Worm (Caenorhabditis elegans) whole organism, late embryonic: ENCODE data around the gene T02B11.8.

Experiments
- C08G9.2 ChIP-seq: sonication (generic microtip); optimal IDR thresholded peaks from 2 replicates; lab custom pipeline; 2016; ENCODE audit warnings: mild to moderate bottlenecking, missing genetic modification characterization, moderate library complexity, missing compliant biosample characterization
- C38D4.7 ChIP-seq: fragments of 200-800 bp; sonication (Bioruptor generic); optimal IDR thresholded peaks from 2 replicates; lab custom pipeline; 2018; ENCODE audit warnings: mild to moderate bottlenecking, missing genetic modification characterization, moderate library complexity, missing compliant biosample characterization
- F13H6.1 ChIP-seq: sonication (generic microtip); optimal IDR thresholded peaks from 2 replicates; lab custom pipeline; 2016; ENCODE audit warnings: missing genetic modification characterization, missing compliant biosample characterization
- K02D7.2 ChIP-seq: sonication (generic microtip); optimal IDR thresholded peaks from 2 replicates; lab custom pipeline; 2017; ENCODE audit warnings: mild to moderate bottlenecking, missing genetic modification characterization, missing compliant biosample characterization
- K09A11.1 ChIP-seq: sonication (generic microtip); optimal IDR thresholded peaks from 2 replicates; lab custom pipeline; 2017; ENCODE audit warnings: antibody characterized with exemption, mild to moderate bottlenecking, missing genetic modification characterization, missing compliant biosample characterization; ENCODE audit not compliant: insufficient read depth
- T23F11.4 ChIP-seq: fragments of 200-800 bp; sonication (Bioruptor generic); optimal IDR thresholded peaks from 2 replicates; lab custom pipeline; 2018; ENCODE audit warnings: mild to moderate bottlenecking, missing genetic modification characterization, missing compliant biosample characterization
- ahr-1 ChIP-seq: sonication (generic microtip); optimal IDR thresholded peaks from 2 replicates; lab custom pipeline; 2016; ENCODE audit warnings: missing genetic modification characterization, missing compliant biosample characterization
- ceh-14 ChIP-seq: sonication (generic microtip); optimal IDR thresholded peaks from 2 replicates; lab custom pipeline; 2016; ENCODE audit warnings: missing genotype, missing genetic modification characterization, missing compliant biosample characterization
- ceh-18 ChIP-seq: sonication (generic microtip); optimal IDR thresholded peaks from 2 replicates; lab custom pipeline; 2016; ENCODE audit warnings: missing genetic modification characterization, missing compliant biosample characterization
- ceh-2 ChIP-seq: sonication (generic microtip); optimal IDR thresholded peaks from 2 replicates; lab custom pipeline; 2016; ENCODE audit warnings: missing genotype, missing genetic modification characterization, missing compliant biosample characterization
- ceh-48 ChIP-seq: sonication (generic microtip); optimal IDR thresholded peaks from 2 replicates; lab custom pipeline; 2016; ENCODE audit warnings: missing genetic modification characterization, inconsistent platforms, missing compliant biosample characterization
- ceh-6 ChIP-seq: fragments of 200-800 bp; sonication (Bioruptor generic); optimal IDR thresholded peaks from 2 replicates; lab custom pipeline; 2018; ENCODE audit warnings: mild to moderate bottlenecking, missing genetic modification characterization, missing compliant biosample characterization
- ceh-9 ChIP-seq: sonication (generic microtip); optimal IDR thresholded peaks from 2 replicates; lab custom pipeline; 2016; ENCODE audit warnings: mild to moderate bottlenecking, missing genetic modification characterization, inconsistent platforms, missing compliant biosample characterization
- che-1 ChIP-seq: sonication (generic microtip); optimal IDR thresholded peaks from 2 replicates; lab custom pipeline; 2016; ENCODE audit warnings: mild to moderate bottlenecking, missing genetic modification characterization, missing compliant biosample characterization
- dmd-4 ChIP-seq: sonication (generic microtip); optimal IDR thresholded peaks from 2 replicates; lab custom pipeline; 2016; ENCODE audit warnings: borderline replicate concordance, missing genetic modification characterization, missing compliant biosample characterization
- dve-1 ChIP-seq: sonication (generic microtip); optimal IDR thresholded peaks from 2 replicates; lab custom pipeline; 2017; ENCODE audit warnings: antibody characterized with exemption, mild to moderate bottlenecking, missing genetic modification characterization, missing compliant biosample characterization
- ets-4 ChIP-seq: sonication (generic microtip); optimal IDR thresholded peaks from 2 replicates; lab custom pipeline; 2016; ENCODE audit warnings: missing genetic modification characterization, missing compliant biosample characterization
- eyg-1 ChIP-seq: sonication (generic microtip); optimal IDR thresholded peaks from 2 replicates; lab custom pipeline; 2016; ENCODE audit warnings: missing genotype, missing genetic modification characterization, missing compliant biosample characterization
- fax-1 ChIP-seq: sonication (generic microtip); optimal IDR thresholded peaks from 2 replicates; lab custom pipeline; 2016; ENCODE audit warnings: missing genotype, missing genetic modification characterization, missing compliant biosample characterization
- fkh-10 ChIP-seq: fragments of 150-350 bp; optimal IDR thresholded peaks from 2 replicates; lab custom pipeline; 2014; ENCODE audit warnings: missing biosample characterization, missing genetic modification reagents, missing genetic modification characterization
- fkh-6 ChIP-seq: sonication (generic microtip); optimal IDR thresholded peaks from 2 replicates; lab custom pipeline; 2016; ENCODE audit warnings: missing genetic modification characterization, missing compliant biosample characterization
- hlh-13 ChIP-seq: fragments of 200-800 bp; sonication (Bioruptor generic); optimal IDR thresholded peaks from 2 replicates; lab custom pipeline; 2018; ENCODE audit warnings: mild to moderate bottlenecking, missing genetic modification characterization, missing compliant biosample characterization
- hlh-6 ChIP-seq: sonication (generic microtip); optimal IDR thresholded peaks from 2 replicates; lab custom pipeline; 2016; ENCODE audit warnings: missing genotype, missing genetic modification characterization, missing compliant biosample characterization
- madf-2 ChIP-seq: sonication (generic microtip); optimal IDR thresholded peaks from 2 replicates; lab custom pipeline; 2017; ENCODE audit warnings: missing genetic modification characterization, missing compliant biosample characterization
- mec-3 ChIP-seq: sonication (generic microtip); optimal IDR thresholded peaks from 2 replicates; lab custom pipeline; 2016; ENCODE audit warnings: borderline replicate concordance, missing genetic modification characterization, missing compliant biosample characterization
- nfya-1 ChIP-seq: sonication (generic microtip); optimal IDR thresholded peaks from 2 replicates; lab custom pipeline; 2017; ENCODE audit warnings: missing genetic modification characterization, mild to moderate bottlenecking, missing compliant biosample characterization, antibody characterized with exemption, moderate library complexity
- nhr-232 ChIP-seq: sonication (generic microtip); optimal IDR thresholded peaks from 2 replicates; lab custom pipeline; 2016; ENCODE audit warnings: missing genetic modification characterization, missing compliant biosample characterization
- npax-4 ChIP-seq: sonication (generic microtip); optimal IDR thresholded peaks from 2 replicates; lab custom pipeline; 2016; ENCODE audit warnings: missing genetic modification characterization, missing compliant biosample characterization
- odd-2 ChIP-seq: sonication (generic microtip); optimal IDR thresholded peaks from 2 replicates; lab custom pipeline; 2017; ENCODE audit warnings: antibody characterized with exemption, mild to moderate bottlenecking, missing genetic modification characterization, missing compliant biosample characterization
- pat-9 ChIP-seq: fragments of 200-800 bp; sonication (Bioruptor generic); optimal IDR thresholded peaks from 2 replicates; lab custom pipeline; 2018; ENCODE audit warnings: mild to moderate bottlenecking, missing genetic modification characterization, moderate library complexity, missing compliant biosample characterization
- pax-1 ChIP-seq: fragments of 150-350 bp; optimal IDR thresholded peaks from 2 replicates; lab custom pipeline; 2014; ENCODE audit warnings: missing biosample characterization, missing genetic modification characterization
- pha-2 ChIP-seq: sonication (generic microtip); optimal IDR thresholded peaks from 2 replicates; lab custom pipeline; 2017; ENCODE audit warnings: mild to moderate bottlenecking, missing genetic modification characterization, missing compliant biosample characterization
- rnt-1 ChIP-seq: sonication (generic microtip); optimal IDR thresholded peaks from 2 replicates; lab custom pipeline; 2016; ENCODE audit warnings: missing genetic modification characterization, missing compliant biosample characterization
- sdc-2 ChIP-seq: sonication (generic microtip); optimal IDR thresholded peaks from 2 replicates; lab custom pipeline; 2016; ENCODE audit warnings: missing genotype, missing genetic modification characterization, missing compliant biosample characterization
- sox-2 ChIP-seq: fragments of 200-800 bp; sonication (Bioruptor generic); IDR thresholded peaks from 2 replicates; pipeline ENCODE4 v1.3.6; 2022; ENCODE audit warnings: missing genetic modification reagents, missing genetic modification characterization, missing compliant biosample characterization
- sox-4 ChIP-seq: sonication (generic microtip); optimal IDR thresholded peaks from 2 replicates; lab custom pipeline; 2017; ENCODE audit warnings: mild to moderate bottlenecking, missing genetic modification characterization, inconsistent platforms, missing compliant biosample characterization
- syd-9 ChIP-seq: sonication (generic microtip); optimal IDR thresholded peaks from 2 replicates; lab custom pipeline; 2016; ENCODE audit warnings: mild to moderate bottlenecking, missing genetic modification characterization, moderate library complexity, missing compliant biosample characterization
- tbx-7 ChIP-seq: sonication (generic microtip); optimal IDR thresholded peaks from 2 replicates; lab custom pipeline; 2016; ENCODE audit warnings: missing genotype, missing genetic modification characterization, missing compliant biosample characterization
- ttx-3 ChIP-seq: sonication (generic microtip); optimal IDR thresholded peaks from 2 replicates; lab custom pipeline; 2016; ENCODE audit warnings: missing genetic modification reagents, missing genetic modification characterization, missing compliant biosample characterization
- unc-3 ChIP-seq, 2 experiments: fragments of 200-800 bp in 1 of 2; sonication (Bioruptor generic) in 1 of 2; sonication (generic microtip) in 1 of 2; conservative IDR thresholded peaks in 1 of 2; optimal IDR thresholded peaks in 1 of 2; 2 replicates each; pipeline versions ENCODE4 v1.3.6 to Lab custom; 2016 to 2022; ENCODE audit warnings: missing compliant biosample characterization in 2 of 2, missing genetic modification characterization in 2 of 2, missing genetic modification reagents in 1 of 2
- ztf-16 ChIP-seq: sonication (generic microtip); optimal IDR thresholded peaks from 2 replicates; lab custom pipeline; 2017; ENCODE audit warnings: missing genetic modification characterization, missing compliant biosample characterization

T02B11.8 gene

DNA sequence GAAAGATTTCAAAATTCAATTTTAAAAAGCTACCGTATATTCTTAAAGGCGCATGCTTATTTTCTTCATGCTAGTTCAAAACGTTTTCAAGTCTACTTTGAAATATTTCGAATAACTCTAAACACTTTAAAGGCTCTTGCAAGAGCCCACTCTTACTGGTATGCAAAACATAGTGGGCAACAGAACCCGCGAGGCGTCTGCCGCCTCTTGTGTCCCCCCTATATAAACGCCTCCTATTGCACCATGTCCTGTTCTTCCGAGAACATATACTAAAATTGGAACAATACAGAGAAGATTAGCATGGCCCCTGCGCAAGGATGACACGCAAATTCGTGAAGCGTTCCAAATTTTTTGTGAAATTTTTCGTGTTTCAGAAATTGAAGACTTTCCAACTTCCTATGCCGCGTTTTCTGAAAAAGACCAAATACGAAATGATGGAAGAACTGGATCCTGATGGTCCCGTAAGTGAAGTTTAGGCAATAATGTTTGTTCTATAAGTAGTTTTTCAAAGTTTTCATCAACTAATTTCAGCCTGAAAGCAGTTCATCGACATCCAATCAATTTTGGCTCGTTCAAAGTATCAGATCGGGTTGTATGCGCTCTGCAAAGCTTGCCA, 19.5 kb downstream of the T02B11.8 start:
- TF ChIP-seq C38D4.7 (no peak), sox-2 (0 out of 2 replicates have a peak, but pooled peaks have one; percentile 36)

ce11 chrV:856549-856948, 21.9 kb downstream of the T02B11.8 start, which contains the start of gene K09C6.2:
Gene K09C6.2 (plus strand): TSS chrV:856849.
- TF ChIP-seq C08G9.2 (tag; lab: Kevin White, UChicago): no peak
- TF ChIP-seq dve-1: no peak
- no peak for TF ChIP-seq nfya-1 (tag; lab: Kevin White, UChicago)
- TF ChIP-seq dmd-4 (tag; lab: Kevin White, UChicago): no peak
- no peak for TF ChIP-seq hlh-6 (tag; lab: Kevin White, UChicago)
- no peak for TF ChIP-seq nhr-232 (tag; lab: Kevin White, UChicago)
- no peak for TF ChIP-seq F13H6.1
- TF ChIP-seq ets-4 (tag; lab: Kevin White, UChicago): no peak
- TF ChIP-seq hlh-13 (GFP tag; lab: Kevin White, UChicago): no peak
- no peak for TF ChIP-seq npax-4
- TF ChIP-seq pax-1 (tag; lab: Kevin White, UChicago): no peak
- no peak for TF ChIP-seq ztf-16
- no peak for TF ChIP-seq rnt-1 (tag; lab: Kevin White, UChicago)
- TF ChIP-seq pha-2: no peak
- TF ChIP-seq sdc-2 (tag; lab: Kevin White, UChicago): no peak
- TF ChIP-seq ceh-48 (tag; lab: Kevin White, UChicago): no peak
- no peak for TF ChIP-seq ttx-3

DNA sequence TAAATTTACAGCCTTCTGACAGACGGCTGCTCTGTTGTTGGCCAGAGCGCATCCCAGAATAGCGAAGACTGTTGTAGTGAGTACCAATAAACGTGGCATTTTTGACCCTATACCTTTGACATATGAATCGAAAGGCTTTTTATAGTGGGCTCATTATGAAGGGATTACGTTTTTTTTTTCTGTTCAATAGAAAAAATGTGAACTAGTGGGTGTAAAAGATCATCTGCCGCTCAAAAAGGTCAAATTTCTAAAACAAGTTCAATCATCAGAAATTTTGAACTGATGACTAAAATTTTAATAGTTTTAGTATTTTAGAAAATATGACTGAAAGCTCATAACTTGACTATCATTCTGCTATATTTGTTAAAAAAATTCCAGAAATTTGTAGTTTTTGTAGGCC, 23.5 kb downstream of the T02B11.8 start, which contains the start of gene K09C6.9:
Gene K09C6.9 (minus strand): TSS at position 101 of the 400 bp plus-strand sequence.
- TF ChIP-seq ets-4 (tag; lab: Kevin White, UChicago) (no peak), nfya-1 (tag; lab: Kevin White, UChicago) (no peak), tbx-7 (tag; lab: Kevin White, UChicago) (no peak), unc-3 (GFP tag; conservative IDR thresholded peaks at IDR 0.05; lab: Robert Waterston, UW) (no peak), unc-3 (tag; optimal IDR thresholded peaks at IDR 0.05; lab: Kevin White, UChicago) (no peak), npax-4 (no peak), hlh-6 (tag; lab: Kevin White, UChicago) (no peak)

DNA sequence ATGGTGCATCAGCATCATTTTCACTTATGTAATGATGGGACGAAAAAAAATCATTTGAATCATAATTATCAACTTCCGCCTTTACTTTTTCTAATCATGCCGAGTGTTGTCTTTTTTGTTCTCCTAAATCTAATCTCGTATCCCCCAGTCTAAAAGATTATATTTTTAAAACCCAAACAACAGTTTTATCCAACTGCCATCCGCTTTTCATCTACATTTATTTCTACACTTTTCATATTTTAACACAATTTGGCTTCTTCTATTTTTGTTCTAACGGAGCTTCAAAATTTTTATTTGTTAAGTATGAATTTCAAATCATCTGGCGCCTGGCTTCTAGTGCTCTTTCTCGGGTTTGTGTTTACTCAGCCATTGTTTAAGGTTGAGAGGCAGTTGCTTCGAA, 26.3 kb downstream of the T02B11.8 start, which contains the start of gene K09C6.3:
Gene K09C6.3 (plus strand): TSS at position 301 of the 400 bp plus-strand sequence.
- TF ChIP-seq ceh-18 (tag; lab: Kevin White, UChicago) (no peak), ceh-14 (tag; lab: Kevin White, UChicago) (no peak), ceh-6 (GFP tag; lab: Kevin White, UChicago) (no peak), dmd-4 (tag; lab: Kevin White, UChicago) (no peak), fkh-10 (GFP tag; lab: Kevin White, UChicago) (no peak), pat-9 (no peak), dve-1 (no peak), eyg-1 (tag; lab: Kevin White, UChicago) (no peak), pax-1 (tag; lab: Kevin White, UChicago) (no peak), hlh-13 (GFP tag; lab: Kevin White, UChicago) (no peak), fkh-6 (tag; lab: Kevin White, UChicago) (no peak), fax-1 (tag; lab: Kevin White, UChicago) (no peak), ceh-9 (no peak), ceh-2 (no peak), unc-3 (GFP tag; conservative IDR thresholded peaks at IDR 0.05; lab: Robert Waterston, UW) (no peak), unc-3 (tag; optimal IDR thresholded peaks at IDR 0.05; lab: Kevin White, UChicago) (no peak)

DNA sequence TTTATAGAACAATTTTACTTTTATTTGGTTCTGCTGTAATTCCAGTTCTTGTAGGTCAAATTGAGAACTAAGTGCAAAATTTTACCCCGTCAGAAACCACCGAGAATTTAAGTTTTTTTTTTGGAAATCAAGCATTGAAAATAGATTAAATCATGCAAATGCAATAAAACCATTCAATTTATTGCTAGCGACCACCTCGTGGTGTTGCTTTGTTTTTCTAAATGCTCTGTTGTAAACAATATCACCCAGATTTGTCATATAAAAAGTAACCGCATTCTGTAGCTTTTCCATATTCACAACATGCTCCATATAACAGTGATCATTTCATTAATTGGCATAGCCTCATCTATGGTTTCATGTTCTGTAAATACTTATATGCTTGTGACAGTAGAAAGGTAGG, 29.0 kb downstream of the T02B11.8 start, which contains the start of gene srbc-12:
Gene srbc-12 (plus strand): TSS at position 301 of the 400 bp plus-strand sequence.
- TF ChIP-seq C08G9.2 (tag; lab: Kevin White, UChicago) (no peak), ahr-1 (tag; lab: Kevin White, UChicago) (no peak), odd-2 (no peak), ets-4 (tag; lab: Kevin White, UChicago) (no peak), fkh-10 (GFP tag; lab: Kevin White, UChicago) (no peak), unc-3 (GFP tag; conservative IDR thresholded peaks at IDR 0.05; lab: Robert Waterston, UW) (no peak), unc-3 (tag; optimal IDR thresholded peaks at IDR 0.05; lab: Kevin White, UChicago) (no peak), K02D7.2 (tag; lab: Kevin White, UChicago) (no peak), sox-4 (tag; lab: Kevin White, UChicago) (no peak), T23F11.4 (GFP tag; lab: Kevin White, UChicago) (no peak), dmd-4 (tag; lab: Kevin White, UChicago) (no peak), che-1 (tag; lab: Kevin White, UChicago) (no peak), mec-3 (tag; lab: Kevin White, UChicago) (no peak), syd-9 (tag; lab: Kevin White, UChicago) (no peak), K09A11.1 (tag; lab: Kevin White, UChicago) (no peak), ceh-9 (no peak), fax-1 (tag; lab: Kevin White, UChicago) (no peak), pax-1 (tag; lab: Kevin White, UChicago) (no peak), madf-2 (tag; lab: Kevin White, UChicago) (no peak), ceh-14 (tag; lab: Kevin White, UChicago) (no peak)
